Fruit fly (Drosophila melanogaster) whole organism, pupa: Measurements from ENCODE around the gene Sgt.

ENCODE experiments used
- CG12605 ChIP-seq: fragments of 200-800 bp; sonication (Bioruptor generic); IDR thresholded peaks from 2 replicates; pipeline ENCODE4 v1.3.6; 2022; ENCODE audit warnings: missing biosample characterization, missing genetic modification characterization
- CG13204 ChIP-seq: fragments of 200-800 bp; sonication (Bioruptor generic); optimal IDR thresholded peaks from 2 replicates; lab custom pipeline; 2018; ENCODE audit warnings: missing biosample characterization, mild to moderate bottlenecking, missing genetic modification characterization, moderate library complexity
- CG17806 ChIP-seq: fragments of 200-800 bp; sonication (Bioruptor generic); optimal IDR thresholded peaks from 2 replicates; lab custom pipeline; 2018; ENCODE audit warnings: missing biosample characterization, mild to moderate bottlenecking, missing genetic modification characterization, moderate library complexity
- CG34367 ChIP-seq: fragments of 200-800 bp; sonication (Bioruptor generic); optimal IDR thresholded peaks from 2 replicates; lab custom pipeline; 2018; ENCODE audit warnings: missing biosample characterization, mild to moderate bottlenecking, missing genetic modification characterization
- CG4496 ChIP-seq: fragments of 200-800 bp; sonication (Bioruptor generic); IDR thresholded peaks from 3 replicates; pipeline ENCODE4 v1.3.6; 2022; ENCODE audit warnings: missing biosample characterization, missing genetic modification characterization
- CG8159 ChIP-seq: fragments of 200-800 bp; sonication (Bioruptor generic); optimal IDR thresholded peaks from 3 replicates; lab custom pipeline; 2018; ENCODE audit warnings: missing biosample characterization, mild to moderate bottlenecking, missing genetic modification characterization, moderate library complexity
- CG9948 ChIP-seq: fragments of 200-800 bp; sonication (Bioruptor generic); optimal IDR thresholded peaks from 2 replicates; lab custom pipeline; 2018; ENCODE audit warnings: missing biosample characterization, mild to moderate bottlenecking, missing genetic modification characterization, moderate library complexity
- D1 ChIP-seq: fragments of 200-800 bp; sonication (Bioruptor generic); optimal IDR thresholded peaks from 2 replicates; lab custom pipeline; 2018; ENCODE audit warnings: missing biosample characterization, mild to moderate bottlenecking, missing genetic modification characterization, moderate library complexity
- EcR ChIP-seq: fragments of 200-800 bp; sonication (Bioruptor generic); optimal IDR thresholded peaks from 3 replicates; lab custom pipeline; 2019; ENCODE audit warnings: missing biosample characterization, missing genetic modification characterization, mild to moderate bottlenecking, moderate library complexity, missing genetic modification reagents
- Pif1A ChIP-seq: fragments of 200-800 bp; sonication (Bioruptor generic); optimal IDR thresholded peaks from 3 replicates; lab custom pipeline; 2016; ENCODE audit warnings: missing biosample characterization, missing genetic modification characterization
- fd96Ca ChIP-seq: fragments of 200-800 bp; sonication (Bioruptor generic); IDR thresholded peaks from 3 replicates; pipeline ENCODE4 v1.3.6; 2022; ENCODE audit warnings: missing biosample characterization, missing genetic modification characterization
- gl ChIP-seq: fragments of 200-800 bp; sonication (Bioruptor generic); optimal IDR thresholded peaks from 2 replicates; lab custom pipeline; 2018; ENCODE audit warnings: missing biosample characterization, mild to moderate bottlenecking, missing genetic modification characterization
- rn ChIP-seq: fragments of 200-800 bp; sonication (Bioruptor generic); IDR thresholded peaks from 2 replicates; pipeline ENCODE4 v1.3.6; 2022; ENCODE audit warnings: missing biosample characterization, missing genetic modification characterization

DNA sequence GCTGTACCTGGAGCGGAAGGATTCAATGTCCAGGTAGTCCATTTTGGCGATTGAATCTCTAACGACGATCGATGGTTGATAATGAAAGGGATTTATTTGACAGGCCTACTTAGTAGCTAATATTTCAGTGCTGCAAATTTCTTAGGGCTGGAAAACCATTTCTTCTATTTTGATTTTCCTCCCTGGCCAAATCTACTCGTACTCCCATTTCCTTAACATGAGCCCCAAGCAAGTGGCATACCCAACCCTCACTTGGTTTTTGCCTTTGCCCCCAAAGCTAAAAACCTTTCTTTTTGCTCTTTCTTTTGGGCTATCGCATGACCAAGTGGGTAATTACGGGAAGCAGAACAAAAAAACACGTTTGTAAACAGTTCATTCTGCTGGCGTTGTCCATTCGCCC lies 27.3 kb downstream of the Sgt start, which contains the start of gene CG15142:
- TF ChIP-seq D1 (tag; lab: Kevin White, UChicago) = no peak
- no peak for TF ChIP-seq CG9948 (tag; lab: Kevin White, UChicago)
- no peak for TF ChIP-seq CG34367 (tag; lab: Kevin White, UChicago)
- no peak for TF ChIP-seq CG12605 (GFP tag; lab: Robert Waterston, UW)
- no peak for TF ChIP-seq CG8159
- no peak for TF ChIP-seq rn (GFP tag; lab: Robert Waterston, UW)
- TF ChIP-seq fd96Ca = no peak
- TF ChIP-seq gl (tag; lab: Kevin White, UChicago) = no peak
- no peak for TF ChIP-seq CG17806
- no peak for TF ChIP-seq CG13204 (GFP tag; lab: Kevin White, UChicago)
- TF ChIP-seq EcR (GFP tag; lab: Kevin White, UChicago) = no peak
- TF ChIP-seq Pif1A (GFP tag; lab: Kevin White, UChicago) = no peak
- TF ChIP-seq CG4496 = no peak
